Worm (Caenorhabditis elegans): ENCODE measurements around the gene Y32B12B.4.

ce11 chrV:16589488-16589887 is 36.4 kb downstream of the Y32B12B.4 start:
- TF ChIP-seq elt-3 (tag; optimal IDR thresholded peaks at IDR 0.05) (no peak), lsy-2 (tag; optimal IDR thresholded peaks at IDR 0.05) (no peak), sem-2 (GFP tag; optimal IDR thresholded peaks at IDR 0.05) (no peak), snpc-4 (tag; optimal IDR thresholded peaks at IDR 0.05) (no peak), zip-8 (tag; optimal IDR thresholded peaks at IDR 0.05) (no peak), nhr-76 (tag; optimal IDR thresholded peaks at IDR 0.05) (no peak), nhr-28 (tag; optimal IDR thresholded peaks at IDR 0.05) (no peak), unc-120 (tag; optimal IDR thresholded peaks at IDR 0.05; ENCODE audit: poor library complexity, severe bottlenecking) (no peak), elt-1 (tag; optimal IDR thresholded peaks at IDR 0.05; ENCODE audit: borderline replicate concordance, insufficient read depth) (no peak), lin-13 (tag; optimal IDR thresholded peaks at IDR 0.05) (no peak), ham-2 (GFP tag; optimal IDR thresholded peaks at IDR 0.05) (no peak), unc-39 (tag; optimal IDR thresholded peaks at IDR 0.05) (no peak), pha-4 (tag; optimal IDR thresholded peaks at IDR 0.05) (no peak), mls-2 (tag; optimal IDR thresholded peaks at IDR 0.05) (no peak)
